Worm (Caenorhabditis elegans) whole organism, L4 larva: ENCODE measurements around the gene F19B2.6.
A peak's percentile ranks its signal among the peaks of the same experiment; 100 is the strongest.

Experiments
- F44E2.7 ChIP-seq: fragments of 200-800 bp; sonication (Bioruptor generic); IDR thresholded peaks from 2 replicates; pipeline ENCODE4 v2.1.2; 2022; ENCODE audit warnings: missing genetic modification characterization, missing compliant biosample characterization
- T20F7.1 ChIP-seq: fragments of 200-800 bp; sonication (Bioruptor generic); optimal IDR thresholded peaks from 2 replicates; lab custom pipeline; 2018; ENCODE audit warnings: mild to moderate bottlenecking, missing genetic modification characterization, missing compliant biosample characterization
- T26A8.4 ChIP-seq: fragments of 200-800 bp; sonication (Bioruptor generic); IDR thresholded peaks from 2 replicates; pipeline ENCODE4 v1.3.6; 2022; ENCODE audit warnings: missing genetic modification characterization, missing compliant biosample characterization
- Y105C5A.15 ChIP-seq: fragments of 200-800 bp; sonication (Bioruptor generic); IDR thresholded peaks from 2 replicates; pipeline ENCODE4 v1.3.6; 2022; ENCODE audit warnings: missing genetic modification characterization, missing compliant biosample characterization
- Y48G9A.11 ChIP-seq: fragments of 200-800 bp; sonication (Bioruptor generic); IDR thresholded peaks from 2 replicates; pipeline ENCODE4 v1.3.6; 2022; ENCODE audit warnings: missing genetic modification reagents, missing genetic modification characterization, missing compliant biosample characterization
- Y75B8A.6 ChIP-seq: fragments of 200-800 bp; sonication (Bioruptor generic); IDR thresholded peaks from 2 replicates; pipeline ENCODE4 v1.3.6; 2022; ENCODE audit warnings: missing genetic modification reagents, missing genetic modification characterization, missing compliant biosample characterization
- ZK337.2 ChIP-seq: fragments of 200-800 bp; sonication (Bioruptor generic); IDR thresholded peaks from 2 replicates; pipeline ENCODE4 v1.3.6; 2022; ENCODE audit warnings: missing genetic modification reagents, missing genetic modification characterization, missing compliant biosample characterization
- aha-1 ChIP-seq: fragments of 150-350 bp; peaks from one replicate; lab custom pipeline; 2014; ENCODE audit warnings: missing biosample characterization, missing genetic modification characterization
- ama-1 ChIP-seq: fragments of 150-350 bp; optimal IDR thresholded peaks from 2 replicates; lab custom pipeline; 2014; ENCODE audit warnings: inconsistent platforms, mixed read lengths
- arid-1 ChIP-seq: fragments of 200-800 bp; sonication (Bioruptor generic); conservative IDR thresholded peaks from 2 replicates; pipeline ENCODE4 v1.3.6; 2022; ENCODE audit warnings: missing genetic modification reagents, missing genetic modification characterization, missing compliant biosample characterization
- ceh-62 ChIP-seq: sonication (generic microtip); optimal IDR thresholded peaks from 2 replicates; lab custom pipeline; 2017; ENCODE audit warnings: missing biosample characterization, missing genetic modification characterization
- ctbp-1 ChIP-seq: fragments of 200-800 bp; sonication (Bioruptor generic); IDR thresholded peaks from 2 replicates; pipeline ENCODE4 v1.3.6; 2022; ENCODE audit warnings: missing genetic modification reagents, missing genetic modification characterization, missing compliant biosample characterization
- daf-16 ChIP-seq, 3 experiments: sonication (generic microtip); optimal IDR thresholded peaks; 2 replicates each; lab custom pipeline; 2016 to 2017; ENCODE audit warnings: missing genetic modification characterization in 3 of 3, missing genetic modification reagents in 3 of 3, mild to moderate bottlenecking in 2 of 3, missing compliant biosample characterization in 2 of 3, missing biosample characterization in 1 of 3, moderate library complexity in 1 of 3
- daf-8 ChIP-seq: fragments of 200-800 bp; sonication (Bioruptor generic); IDR thresholded peaks from 2 replicates; pipeline ENCODE4 v1.3.6; 2022; ENCODE audit warnings: missing genetic modification characterization, missing compliant biosample characterization
- dmd-6 ChIP-seq: fragments of 200-800 bp; sonication (Bioruptor generic); IDR thresholded peaks from 2 replicates; pipeline ENCODE4 v1.3.6; 2022; ENCODE audit warnings: missing genetic modification reagents, missing genetic modification characterization, missing compliant biosample characterization
- dve-1 ChIP-seq: sonication (generic microtip); optimal IDR thresholded peaks from 2 replicates; lab custom pipeline; 2017; ENCODE audit warnings: antibody characterized with exemption, mild to moderate bottlenecking, missing genetic modification characterization, missing compliant biosample characterization; ENCODE audit not compliant: insufficient read depth
- fkh-10 ChIP-seq: fragments of 150-350 bp; optimal IDR thresholded peaks from 2 replicates; lab custom pipeline; 2014; ENCODE audit warnings: missing biosample characterization, missing genetic modification reagents, missing genetic modification characterization
- hlh-11 ChIP-seq: fragments of 200-800 bp; sonication (Bioruptor generic); optimal IDR thresholded peaks from 2 replicates; lab custom pipeline; 2018; ENCODE audit warnings: mild to moderate bottlenecking, missing genetic modification characterization, missing compliant biosample characterization
- lim-7 ChIP-seq: fragments of 200-800 bp; sonication (Bioruptor generic); IDR thresholded peaks from 2 replicates; pipeline ENCODE4 v1.3.6; 2022; ENCODE audit warnings: missing genetic modification characterization, missing compliant biosample characterization
- lin-1 ChIP-seq: fragments of 200-800 bp; sonication (Bioruptor generic); IDR thresholded peaks from 2 replicates; pipeline ENCODE4 v1.3.6; 2022; ENCODE audit warnings: missing genetic modification reagents, missing genetic modification characterization, missing compliant biosample characterization
- lin-13 ChIP-seq: fragments of 150-350 bp; optimal IDR thresholded peaks from 2 replicates; lab custom pipeline; 2014; ENCODE audit warnings: missing biosample characterization, missing genetic modification reagents, missing genetic modification characterization
- lin-38 ChIP-seq: fragments of 200-800 bp; sonication (Bioruptor generic); IDR thresholded peaks from 2 replicates; pipeline ENCODE4 v1.3.6; 2022; ENCODE audit warnings: missing genetic modification reagents, missing genetic modification characterization, missing compliant biosample characterization
- lsy-2 ChIP-seq, 2 experiments: fragments of 150-350 bp in 1 of 2; sonication (generic microtip) in 1 of 2; optimal IDR thresholded peaks; 2 replicates each; lab custom pipeline; 2014 to 2017; ENCODE audit warnings: missing biosample characterization in 2 of 2, missing genetic modification characterization in 2 of 2
- madf-5 ChIP-seq, 2 experiments: fragments of 200-800 bp; sonication (Bioruptor generic); IDR thresholded peaks; 2 replicates each; pipeline ENCODE4 v1.3.6; 2022; ENCODE audit warnings: missing compliant biosample characterization in 2 of 2, missing genetic modification characterization in 2 of 2
- madf-9 ChIP-seq: fragments of 200-800 bp; sonication (Bioruptor generic); conservative IDR thresholded peaks from 2 replicates; pipeline ENCODE4 v1.3.6; 2022; ENCODE audit warnings: missing genetic modification reagents, missing genetic modification characterization, missing compliant biosample characterization
- mdt-29 ChIP-seq: fragments of 200-800 bp; sonication (Bioruptor generic); IDR thresholded peaks from 2 replicates; pipeline ENCODE4 v1.3.6; 2022; ENCODE audit warnings: missing genetic modification reagents, missing genetic modification characterization, missing compliant biosample characterization
- mep-1 ChIP-seq: fragments of 150-350 bp; sonication (generic microtip); optimal IDR thresholded peaks from 3 replicates; lab custom pipeline; 2014; ENCODE audit warnings: missing biosample characterization, missing genetic modification characterization
- mes-2 ChIP-seq: sonication (generic microtip); optimal IDR thresholded peaks from 2 replicates; lab custom pipeline; 2016; ENCODE audit warnings: missing genotype, mild to moderate bottlenecking, missing genetic modification characterization, missing compliant biosample characterization; ENCODE audit not compliant: poor library complexity, severe bottlenecking
- nhr-10 ChIP-seq: fragments of 150-350 bp; optimal IDR thresholded peaks from 2 replicates; lab custom pipeline; 2014; ENCODE audit warnings: missing biosample characterization, missing genetic modification characterization
- nhr-102 ChIP-seq: sonication (generic microtip); optimal IDR thresholded peaks from 2 replicates; lab custom pipeline; 2016; ENCODE audit warnings: mild to moderate bottlenecking, missing genetic modification characterization, moderate library complexity, missing compliant biosample characterization
- nhr-11 ChIP-seq: fragments of 150-350 bp; optimal IDR thresholded peaks from 2 replicates; lab custom pipeline; 2014; ENCODE audit warnings: missing biosample characterization, missing genetic modification characterization
- nhr-237 ChIP-seq: sonication (generic microtip); optimal IDR thresholded peaks from 2 replicates; lab custom pipeline; 2017; ENCODE audit warnings: missing biosample characterization, missing genetic modification characterization
- nhr-41 ChIP-seq: fragments of 200-800 bp; sonication (Bioruptor generic); IDR thresholded peaks from 2 replicates; pipeline ENCODE4 v1.3.6; 2022; ENCODE audit warnings: missing genetic modification reagents, missing genetic modification characterization, missing compliant biosample characterization
- nhr-42 ChIP-seq: fragments of 200-800 bp; sonication (Bioruptor generic); IDR thresholded peaks from 2 replicates; pipeline ENCODE4 v1.3.6; 2022; ENCODE audit warnings: missing genetic modification characterization, missing compliant biosample characterization
- pha-4 ChIP-seq, 2 experiments: fragments of 150-350 bp in 1 of 2; fragments of 200-800 bp in 1 of 2; sonication (Bioruptor generic) in 1 of 2; IDR thresholded peaks in 1 of 2; optimal IDR thresholded peaks in 1 of 2; 2 replicates each; pipeline versions ENCODE4 v1.3.6 to Lab custom; 2014 to 2022; ENCODE audit warnings: missing genetic modification characterization in 2 of 2, missing genetic modification reagents in 2 of 2, missing biosample characterization in 1 of 2, missing compliant biosample characterization in 1 of 2
- php-3 ChIP-seq: fragments of 200-800 bp; sonication (Bioruptor generic); IDR thresholded peaks from 2 replicates; pipeline ENCODE4 v1.3.6; 2022; ENCODE audit warnings: missing genetic modification reagents, missing genetic modification characterization, missing compliant biosample characterization
- saeg-2 ChIP-seq: fragments of 200-800 bp; sonication (Bioruptor generic); IDR thresholded peaks from 2 replicates; pipeline ENCODE4 v1.3.6; 2022; ENCODE audit warnings: missing genetic modification reagents, missing genetic modification characterization, missing compliant biosample characterization
- skn-1 ChIP-seq: fragments of 150-350 bp; optimal IDR thresholded peaks from 2 replicates; lab custom pipeline; 2014; ENCODE audit warnings: missing biosample characterization, missing genetic modification characterization
- tra-1 ChIP-seq: fragments of 200-800 bp; sonication (Bioruptor generic); IDR thresholded peaks from 2 replicates; pipeline ENCODE4 v1.3.6; 2022; ENCODE audit warnings: missing genetic modification reagents, missing genetic modification characterization, missing compliant biosample characterization
- zfp-2 ChIP-seq: sonication (generic microtip); optimal IDR thresholded peaks from 2 replicates; lab custom pipeline; 2016; ENCODE audit warnings: mild to moderate bottlenecking, missing genetic modification characterization, missing compliant biosample characterization
- zfp-3 ChIP-seq: fragments of 200-800 bp; sonication (Bioruptor generic); conservative IDR thresholded peaks from 2 replicates; pipeline ENCODE4 v1.3.6; 2022; ENCODE audit warnings: missing genetic modification reagents, missing genetic modification characterization, missing compliant biosample characterization
- zip-11 ChIP-seq: fragments of 200-800 bp; sonication (Bioruptor generic); IDR thresholded peaks from 2 replicates; pipeline ENCODE4 v1.3.6; 2022; ENCODE audit warnings: missing genetic modification characterization, missing compliant biosample characterization
- zip-2 ChIP-seq: fragments of 150-350 bp; optimal IDR thresholded peaks from 2 replicates; lab custom pipeline; 2014; ENCODE audit warnings: missing biosample characterization, missing genetic modification characterization

The F19B2.6 gene

DNA sequence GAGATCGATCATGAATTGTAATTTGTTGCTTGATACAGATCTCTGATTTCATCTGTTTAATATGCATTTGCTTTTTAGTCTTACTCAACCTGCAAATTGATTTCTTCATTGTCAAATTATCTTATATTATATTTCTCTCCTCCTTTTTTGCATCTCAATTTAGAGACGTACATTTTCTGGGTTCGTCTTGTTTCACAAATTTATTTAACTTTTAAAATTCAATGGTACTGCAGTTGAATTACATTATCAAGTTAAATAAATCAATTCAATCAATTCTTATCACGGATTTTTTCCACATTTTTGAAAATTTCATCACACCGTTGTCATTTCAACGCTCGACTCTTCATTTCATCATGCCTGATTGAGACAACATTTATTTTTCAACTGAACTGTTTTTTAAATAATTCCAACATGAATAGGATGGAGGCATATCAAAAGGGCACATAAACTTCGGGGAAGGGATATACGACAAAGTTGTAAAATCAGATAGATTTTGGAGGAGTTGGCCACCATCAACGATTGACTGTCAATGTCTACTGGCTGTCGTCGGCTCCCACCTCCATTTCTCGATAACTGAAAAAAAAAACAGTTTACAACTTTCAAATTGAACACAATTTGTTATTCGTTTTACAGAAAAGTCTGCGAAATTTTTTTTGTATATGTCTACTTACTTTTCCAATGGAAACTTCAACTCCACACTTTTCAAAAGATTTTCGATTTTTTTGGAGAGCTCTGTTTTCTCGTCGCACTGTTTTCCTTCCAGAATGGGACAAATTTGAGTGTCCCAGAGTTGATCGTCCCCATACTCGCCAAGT lies 4.2 kb downstream of the F19B2.6 start:
- peak in 1 of 2 experiments; percentile 49; a peak in 1 of 4 replicates for TF ChIP-seq madf-5 (GFP tag; IDR thresholded peaks at IDR 0.05; lab: Robert Waterston, UW)
- peak; percentile 6 for TF ChIP-seq hlh-11 (tag; lab: Kevin White, UChicago)
- TF ChIP-seq mep-1, result peak; percentile 73
- TF ChIP-seq lin-38 (GFP tag; lab: Robert Waterston, UW), result peak; percentile 56
- no peak for TF ChIP-seq fkh-10 (GFP tag; lab: Kevin White, UChicago)
- TF ChIP-seq lin-13 (GFP tag; lab: Kevin White, UChicago), result peak; percentile 12
- TF ChIP-seq mdt-29, result 0 out of 2 replicates have a peak, but pooled peaks have one; percentile 5
- peak; percentile 60; the same call in 1 of the 2 replicates for TF ChIP-seq pha-4 (GFP tag; IDR thresholded peaks at IDR 0.05; lab: Robert Waterston, UW)
- no peak for TF ChIP-seq pha-4 (tag; optimal IDR thresholded peaks at IDR 0.05; lab: Kevin White, UChicago)
- no peak for TF ChIP-seq skn-1
- TF ChIP-seq dve-1, result peak; percentile 82
- peak; percentile 23 for TF ChIP-seq nhr-102 (tag; lab: Kevin White, UChicago)
- TF ChIP-seq nhr-11 (tag; lab: Kevin White, UChicago), result no peak
- no peak; the same call in 1 of the 2 replicates for TF ChIP-seq dmd-6 (GFP tag; lab: Robert Waterston, UW)
- 0 out of 2 replicates have a peak, but pooled peaks have one; percentile 8 for TF ChIP-seq nhr-41 (GFP tag; lab: Robert Waterston, UW)
- no peak for TF ChIP-seq daf-8
- peak; percentile 18; the same call in 1 of the 2 replicates for TF ChIP-seq ctbp-1 (GFP tag; lab: Robert Waterston, UW)
- no peak for TF ChIP-seq ceh-62
- no peak for TF ChIP-seq zfp-2 (tag; lab: Kevin White, UChicago)
- TF ChIP-seq Y105C5A.15 (GFP tag; lab: Robert Waterston, UW), result 0 out of 2 replicates have a peak, but pooled peaks have one; percentile 4
- peak; percentile 56 for TF ChIP-seq mes-2
- peak; percentile 90 for TF ChIP-seq zfp-3
- peak; percentile 88 for TF ChIP-seq T26A8.4
- TF ChIP-seq zip-2, result peak; percentile 30
- peak in 1 of 2 experiments; percentile 16 for TF ChIP-seq daf-16 (GFP tag; optimal IDR thresholded peaks at IDR 0.05; lab: Kevin White, UChicago)
- peak; percentile 74 for TF ChIP-seq daf-16 (tag; optimal IDR thresholded peaks at IDR 0.05; lab: Kevin White, UChicago)
- TF ChIP-seq Y75B8A.6 (GFP tag; lab: Robert Waterston, UW), result 0 out of 2 replicates have a peak, but pooled peaks have one; percentile 57
- TF ChIP-seq T20F7.1 (GFP tag; lab: Kevin White, UChicago), result peak; percentile 61
- TF ChIP-seq F44E2.7 (GFP tag; lab: Robert Waterston, UW), result 0 out of 2 replicates have a peak, but pooled peaks have one; percentile 2
- TF ChIP-seq lsy-2 (tag; optimal IDR thresholded peaks at IDR 0.05; lab: Kevin White, UChicago), result peak in 1 of 2 experiments; percentile 50
- TF ChIP-seq arid-1 (GFP tag; lab: Robert Waterston, UW), result peak; percentile 30; the same call in 1 of the 2 replicates
- TF ChIP-seq nhr-42 (GFP tag; lab: Robert Waterston, UW), result no peak
- TF ChIP-seq zip-11, result no peak
- TF ChIP-seq aha-1 (tag; lab: Kevin White, UChicago), result peak; percentile 28
- no peak for TF ChIP-seq madf-9

DNA sequence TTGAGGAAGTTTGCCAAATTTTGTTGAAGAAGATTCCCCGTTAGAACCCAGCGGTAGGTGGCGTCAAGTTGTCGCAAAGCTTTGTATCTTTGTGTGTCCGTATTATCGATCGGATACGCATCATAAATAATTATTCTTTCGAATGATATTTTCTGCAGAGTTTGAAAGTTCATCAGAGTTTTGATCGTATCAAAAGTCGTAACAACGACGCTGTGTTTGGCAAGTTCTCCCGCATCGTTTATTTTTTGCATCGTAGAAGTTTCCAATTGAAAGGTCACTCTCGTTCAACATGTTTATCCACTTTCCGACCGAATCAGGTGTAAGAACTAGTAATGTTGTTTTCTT lies 4.8 kb downstream of the F19B2.6 start:
- TF ChIP-seq mes-2 (peak; percentile 18), zfp-3 (peak; percentile 90), ZK337.2 (GFP tag; lab: Robert Waterston, UW) (0 out of 2 replicates have a peak, but pooled peaks have one; percentile 22), daf-16 (GFP tag; optimal IDR thresholded peaks at IDR 0.05; lab: Kevin White, UChicago) (no peak), daf-16 (tag; optimal IDR thresholded peaks at IDR 0.05; lab: Kevin White, UChicago) (peak; percentile 51), lim-7 (GFP tag; lab: Robert Waterston, UW) (0 out of 2 replicates have a peak, but pooled peaks have one; percentile 23), ctbp-1 (GFP tag; lab: Robert Waterston, UW) (0 out of 2 replicates have a peak, but pooled peaks have one; percentile 10), dve-1 (peak; percentile 31), lin-38 (GFP tag; lab: Robert Waterston, UW) (peak; percentile 8), nhr-10 (tag; lab: Kevin White, UChicago) (peak; percentile 7), aha-1 (tag; lab: Kevin White, UChicago) (peak; percentile 38), nhr-42 (GFP tag; lab: Robert Waterston, UW) (no peak), lin-1 (GFP tag; lab: Robert Waterston, UW) (peak; percentile 46; the same call in 1 of the 2 replicates), zip-11 (no peak), php-3 (GFP tag; lab: Robert Waterston, UW) (0 out of 2 replicates have a peak, but pooled peaks have one; percentile 28), dmd-6 (GFP tag; lab: Robert Waterston, UW) (peak; percentile 16; the same call in 1 of the 2 replicates), ama-1 (lab: Kevin White, UChicago) (peak; percentile 65), tra-1 (GFP tag; lab: Robert Waterston, UW) (peak; percentile 22; the same call in 1 of the 2 replicates), Y48G9A.11 (GFP tag; lab: Robert Waterston, UW) (no peak), nhr-237 (tag; lab: Kevin White, UChicago) (no peak), saeg-2 (peak; percentile 56; the same call in 1 of the 2 replicates)
